Fruit fly (Drosophila melanogaster): ENCODE data around the gene PK1-R.

The PK1-R gene

dm6 chr3R:14052182-14053036, 50.5 kb downstream of the PK1-R start (continued):
- TF ChIP-seq CG10631 (GFP tag; optimal IDR thresholded peaks at IDR 0.05) (peak; percentile 86), topi (GFP tag; optimal IDR thresholded peaks at IDR 0.05) (no peak), Gug (GFP tag; IDR thresholded peaks at IDR 0.05) (peak; percentile 93), fd59A (GFP tag; optimal IDR thresholded peaks at IDR 0.05) (peak; percentile 46), CG15336 (GFP tag; IDR thresholded peaks at IDR 0.05) (peak; percentile 96), Sox102F (GFP tag; optimal IDR thresholded peaks at IDR 0.05) (peak; percentile 0), fkh (GFP tag; optimal IDR thresholded peaks at IDR 0.05) (peak; percentile 48), Blimp-1 (GFP tag; optimal IDR thresholded peaks at IDR 0.05) (no peak), fd85E (GFP tag; optimal IDR thresholded peaks at IDR 0.05) (no peak), CG8319 (GFP tag; optimal IDR thresholded peaks at IDR 0.05) (peak; percentile 11), CG3919 (GFP tag; optimal IDR thresholded peaks at IDR 0.05) (peak; percentile 83), CG6792 (GFP tag; optimal IDR thresholded peaks at IDR 0.05) (peak; percentile 46), CG9139 (GFP tag; optimal IDR thresholded peaks at IDR 0.05) (no peak), CG10669 (GFP tag; optimal IDR thresholded peaks at IDR 0.05) (peak; percentile 34), achi (GFP tag; optimal IDR thresholded peaks at IDR 0.05) (peak; percentile 83), Met (GFP tag; optimal IDR thresholded peaks at IDR 0.05) (peak; percentile 11), CG3032 (tag; optimal IDR thresholded peaks at IDR 0.05) (peak; percentile 74), dac (GFP tag; optimal IDR thresholded peaks at IDR 0.05) (peak; percentile 90), CG16779 (tag; optimal IDR thresholded peaks at IDR 0.05) (peak; percentile 60), CG8119 (GFP tag; IDR thresholded peaks at IDR 0.05) (peak; percentile 96)

dm6 chr3R:14051391-14051852, 51.5 kb downstream of the PK1-R start:
- TF ChIP-seq fkh (GFP tag; optimal IDR thresholded peaks at IDR 0.05), result peak; percentile 44
- TF ChIP-seq CG6276 (GFP tag; optimal IDR thresholded peaks at IDR 0.05), result peak; percentile 25
- 0 out of 2 replicates have a peak, but pooled peaks have one; percentile 13 for TF ChIP-seq CG15336 (GFP tag; IDR thresholded peaks at IDR 0.05)
- TF ChIP-seq CG11294 (GFP tag; IDR thresholded peaks at IDR 0.05), result no peak
- TF ChIP-seq Hr4 (GFP tag; optimal IDR thresholded peaks at IDR 0.05), result no peak
- peak; percentile 24 for TF ChIP-seq dsx (GFP tag; optimal IDR thresholded peaks at IDR 0.05; ENCODE audit: poor library complexity, severe bottlenecking)
- peak; percentile 61 for TF ChIP-seq CG16779 (tag; optimal IDR thresholded peaks at IDR 0.05)
- TF ChIP-seq Smox (GFP tag; optimal IDR thresholded peaks at IDR 0.05), result no peak
- peak; percentile 0 for TF ChIP-seq CG3032 (tag; optimal IDR thresholded peaks at IDR 0.05)
- peak; percentile 46 for TF ChIP-seq vri (GFP tag; optimal IDR thresholded peaks at IDR 0.05)
- peak; percentile 65; the same call in 2 of the 3 replicates for TF ChIP-seq eg (GFP tag; IDR thresholded peaks at IDR 0.05)
- TF ChIP-seq CG1621 (tag; optimal IDR thresholded peaks at IDR 0.05), result peak; percentile 2
- TF ChIP-seq ss (GFP tag; optimal IDR thresholded peaks at IDR 0.05), result peak; percentile 11 to 39
- TF ChIP-seq CG6808 (GFP tag; optimal IDR thresholded peaks at IDR 0.05), result peak; percentile 4
- no peak for TF ChIP-seq CG6792 (GFP tag; optimal IDR thresholded peaks at IDR 0.05)

- TF ChIP-seq Hr38 (GFP tag; optimal IDR thresholded peaks at IDR 0.05) (no peak), salr (GFP tag; optimal IDR thresholded peaks at IDR 0.05) (no peak), CG6276 (GFP tag; optimal IDR thresholded peaks at IDR 0.05) (no peak), Hr4 (GFP tag; optimal IDR thresholded peaks at IDR 0.05) (no peak), achi (GFP tag; optimal IDR thresholded peaks at IDR 0.05) (no peak), CG15336 (GFP tag; IDR thresholded peaks at IDR 0.05) (no peak), Ets21C (GFP tag; optimal IDR thresholded peaks at IDR 0.05) (no peak), CG3032 (tag; optimal IDR thresholded peaks at IDR 0.05) (no peak)
Measured at dm6 chr3R:14050556-14051170, 52.3 kb downstream of the PK1-R start.
